Worm (Caenorhabditis elegans) whole organism, L4/young adult: ENCODE results near the gene lat-1.

Experiments
- dao-5 ChIP-seq: sonication (generic microtip); optimal IDR thresholded peaks from 2 replicates; lab custom pipeline; 2016; ENCODE audit warnings: missing genotype, missing genetic modification characterization, moderate library complexity, missing compliant biosample characterization
- him-1 ChIP-seq: sonication (generic microtip); optimal IDR thresholded peaks from 2 replicates; lab custom pipeline; 2016; ENCODE audit warnings: missing genotype, missing genetic modification reagents, missing genetic modification characterization, missing compliant biosample characterization

ce11 chrII:8890017-8890416 is 6.6 kb upstream of the lat-1 start:
- TF ChIP-seq dao-5 (tag; lab: Kevin White, UChicago) (no peak), him-1 (tag; lab: Kevin White, UChicago) (no peak)
